Worm (Caenorhabditis elegans): ENCODE measurements around the gene rgl-1.

DNA sequence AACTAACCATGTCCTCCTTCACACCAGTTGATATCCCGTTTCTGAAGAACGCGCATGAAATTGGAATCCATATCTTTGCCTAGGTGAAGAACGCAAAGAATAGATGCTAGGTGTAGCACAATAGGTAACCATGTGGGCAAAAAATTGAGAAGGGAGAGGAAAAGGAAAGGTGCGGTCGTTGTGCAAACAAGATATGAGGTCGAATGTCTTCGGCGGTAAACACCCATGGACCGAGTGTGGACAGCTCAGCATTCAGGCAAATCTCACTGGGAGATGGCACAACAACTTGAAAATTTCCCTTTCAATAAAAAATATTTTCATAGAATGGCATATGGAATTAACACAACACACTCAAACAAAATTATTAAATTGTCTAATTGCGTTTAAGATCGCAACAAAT is 10.6 kb downstream of the rgl-1 start, which contains the start of gene F28B4.4:
- TF ChIP-seq ZK546.5 (tag; optimal IDR thresholded peaks at IDR 0.05) (no peak), ztf-11 (tag; optimal IDR thresholded peaks at IDR 0.05) (no peak), unc-62 (GFP tag; optimal IDR thresholded peaks at IDR 0.05) (no peak)

Measured in whole organism, L3 larva.